Worm (Caenorhabditis elegans) whole organism, L1 larva: ENCODE data around the gene C49F5.8.

Experiments used
- C16A3.4 ChIP-seq: fragments of 150-350 bp; optimal IDR thresholded peaks from 2 replicates; lab custom pipeline; 2014; ENCODE audit warnings: missing biosample characterization, missing genetic modification characterization
- C34B4.2 ChIP-seq: sonication (generic microtip); optimal IDR thresholded peaks from 2 replicates; lab custom pipeline; 2017; ENCODE audit warnings: mild to moderate bottlenecking, missing genetic modification characterization, missing compliant biosample characterization
- alr-1 ChIP-seq: fragments of 200-800 bp; sonication (Bioruptor generic); optimal IDR thresholded peaks from 2 replicates; lab custom pipeline; 2018; ENCODE audit warnings: borderline replicate concordance, mild to moderate bottlenecking, missing genetic modification characterization, missing compliant biosample characterization
- blmp-1 ChIP-seq: fragments of 150-350 bp; optimal IDR thresholded peaks from 2 replicates; lab custom pipeline; 2014; ENCODE audit warnings: missing biosample characterization, missing genetic modification characterization
- ceh-63 ChIP-seq: fragments of 200-800 bp; sonication (Bioruptor generic); optimal IDR thresholded peaks from 2 replicates; lab custom pipeline; 2018; ENCODE audit warnings: mild to moderate bottlenecking, missing genetic modification characterization, missing compliant biosample characterization
- ceh-8 ChIP-seq: fragments of 200-800 bp; sonication (Bioruptor generic); optimal IDR thresholded peaks from 2 replicates; lab custom pipeline; 2018; ENCODE audit warnings: mild to moderate bottlenecking, missing genetic modification characterization, moderate library complexity, missing compliant biosample characterization
- ceh-88 ChIP-seq: fragments of 200-800 bp; sonication (Bioruptor generic); IDR thresholded peaks from 2 replicates; pipeline ENCODE4 v1.3.6; 2022; ENCODE audit warnings: missing genetic modification characterization, missing compliant biosample characterization
- ces-1 ChIP-seq: fragments of 150-350 bp; optimal IDR thresholded peaks from 2 replicates; lab custom pipeline; 2014; ENCODE audit warnings: missing biosample characterization, missing genetic modification reagents, missing genetic modification characterization
- dpl-1 ChIP-seq, 3 experiments: fragments of 150-350 bp in 2 of 3; sonication (generic microtip) in 1 of 3; optimal IDR thresholded peaks; 2 replicates each; lab custom pipeline; 2014 to 2017; ENCODE audit warnings: missing biosample characterization in 3 of 3, missing genetic modification characterization in 3 of 3, missing genetic modification reagents in 3 of 3
- efl-1 ChIP-seq, 4 experiments: fragments of 150-350 bp; optimal IDR thresholded peaks in 3 of 4; peaks in 1 of 4; 1 replicate in 1 of 4; 2 replicates in 3 of 4; lab custom pipeline; 2014; ENCODE audit warnings: missing biosample characterization in 2 of 4, missing genetic modification characterization in 2 of 4, missing genetic modification reagents in 2 of 4
- egl-27 ChIP-seq, 2 experiments: fragments of 150-350 bp in 1 of 2; sonication (generic microtip); optimal IDR thresholded peaks; 3 replicates each; lab custom pipeline; 2017 to 2018; ENCODE audit warnings: missing biosample characterization in 2 of 2, missing genetic modification characterization in 2 of 2, missing genetic modification reagents in 2 of 2
- elt-3 ChIP-seq, 6 experiments: fragments of 150-350 bp in 1 of 6; sonication (generic microtip); optimal IDR thresholded peaks; 2 replicates each; lab custom pipeline; 2017 to 2018; ENCODE audit warnings: missing biosample characterization in 6 of 6, missing genetic modification characterization in 6 of 6, inconsistent platforms in 1 of 6
- ets-5 ChIP-seq: fragments of 200-800 bp; sonication (Bioruptor generic); IDR thresholded peaks from 2 replicates; pipeline ENCODE4 v1.3.6; 2022; ENCODE audit warnings: missing genetic modification characterization, missing compliant biosample characterization
- fkh-8 ChIP-seq: sonication (generic microtip); optimal IDR thresholded peaks from 2 replicates; lab custom pipeline; 2016; ENCODE audit warnings: mild to moderate bottlenecking, missing genetic modification characterization, missing compliant biosample characterization
- grh-1 ChIP-seq: fragments of 200-800 bp; sonication (Bioruptor generic); IDR thresholded peaks from 2 replicates; pipeline ENCODE4 v1.3.6; 2022; ENCODE audit warnings: missing genetic modification reagents, missing genetic modification characterization, missing compliant biosample characterization
- hlh-17 ChIP-seq: fragments of 200-800 bp; sonication (Bioruptor generic); optimal IDR thresholded peaks from 2 replicates; lab custom pipeline; 2018; ENCODE audit warnings: missing genetic modification characterization, mild to moderate bottlenecking, missing compliant biosample characterization, moderate library complexity, borderline replicate concordance
- isw-1 ChIP-seq: fragments of 200-800 bp; sonication (Bioruptor generic); IDR thresholded peaks from 2 replicates; pipeline ENCODE4 v1.3.6; 2022; ENCODE audit warnings: missing genetic modification characterization, missing compliant biosample characterization
- jun-1 ChIP-seq: fragments of 150-350 bp; optimal IDR thresholded peaks from 2 replicates; lab custom pipeline; 2014; ENCODE audit warnings: missing biosample characterization, missing genetic modification reagents, missing genetic modification characterization
- lin-13 ChIP-seq: fragments of 150-350 bp; optimal IDR thresholded peaks from 2 replicates; lab custom pipeline; 2014; ENCODE audit warnings: missing biosample characterization, missing genetic modification reagents, missing genetic modification characterization
- lin-35 ChIP-seq, 2 experiments: fragments of 150-350 bp; optimal IDR thresholded peaks; 2 replicates each; lab custom pipeline; 2014; ENCODE audit warnings: missing biosample characterization in 2 of 2, missing genetic modification characterization in 2 of 2, missing genetic modification reagents in 2 of 2
- lin-39 ChIP-seq: fragments of 150-350 bp; optimal IDR thresholded peaks from 2 replicates; lab custom pipeline; 2014; ENCODE audit warnings: missing biosample characterization, missing genetic modification reagents, missing genetic modification characterization
- mab-9 ChIP-seq: fragments of 200-800 bp; sonication (Bioruptor generic); IDR thresholded peaks from 2 replicates; pipeline ENCODE4 v1.3.6; 2022; ENCODE audit warnings: missing genetic modification reagents, missing genetic modification characterization, missing compliant biosample characterization
- nhr-11 ChIP-seq: fragments of 150-350 bp; optimal IDR thresholded peaks from 2 replicates; lab custom pipeline; 2014; ENCODE audit warnings: missing biosample characterization, missing genetic modification characterization
- nhr-19 ChIP-seq: fragments of 200-800 bp; sonication (Bioruptor generic); conservative IDR thresholded peaks from 2 replicates; pipeline ENCODE4 v1.3.6; 2022; ENCODE audit warnings: missing genetic modification characterization, missing compliant biosample characterization
- nhr-237 ChIP-seq: fragments of 150-350 bp; optimal IDR thresholded peaks from 2 replicates; lab custom pipeline; 2014; ENCODE audit warnings: missing biosample characterization, missing genetic modification characterization
- nhr-28 ChIP-seq: fragments of 150-350 bp; optimal IDR thresholded peaks from 2 replicates; lab custom pipeline; 2014; ENCODE audit warnings: missing biosample characterization, missing genetic modification characterization
- nhr-71 ChIP-seq: sonication (generic microtip); optimal IDR thresholded peaks from 2 replicates; lab custom pipeline; 2016; ENCODE audit warnings: mild to moderate bottlenecking, missing genetic modification characterization, moderate library complexity, missing compliant biosample characterization
- nhr-85 ChIP-seq: sonication (generic microtip); peaks from one replicate; lab custom pipeline; 2016; ENCODE audit warnings: missing genetic modification characterization, inconsistent platforms, missing compliant biosample characterization
- nhr-90 ChIP-seq: sonication (generic microtip); optimal IDR thresholded peaks from 2 replicates; lab custom pipeline; 2016; ENCODE audit warnings: mild to moderate bottlenecking, missing genetic modification characterization, missing compliant biosample characterization; ENCODE audit not compliant: poor library complexity
- pqm-1 ChIP-seq: sonication (generic microtip); optimal IDR thresholded peaks from 3 replicates; lab custom pipeline; 2017; ENCODE audit warnings: missing biosample characterization, missing genetic modification characterization
- rnt-1 ChIP-seq: sonication (generic microtip); optimal IDR thresholded peaks from 2 replicates; lab custom pipeline; 2016; ENCODE audit warnings: mild to moderate bottlenecking, missing genetic modification characterization, moderate library complexity, missing compliant biosample characterization
- skn-1 ChIP-seq: fragments of 150-350 bp; optimal IDR thresholded peaks from 2 replicates; lab custom pipeline; 2014; ENCODE audit warnings: missing biosample characterization, missing genetic modification characterization
- snu-23 ChIP-seq: sonication (generic microtip); optimal IDR thresholded peaks from 2 replicates; lab custom pipeline; 2016; ENCODE audit warnings: missing genetic modification characterization, missing compliant biosample characterization
- sptf-1 ChIP-seq: fragments of 150-350 bp; optimal IDR thresholded peaks from 2 replicates; lab custom pipeline; 2014; ENCODE audit warnings: missing biosample characterization, missing genetic modification characterization
- tbx-2 ChIP-seq: sonication (generic microtip); optimal IDR thresholded peaks from 2 replicates; lab custom pipeline; 2016; ENCODE audit warnings: missing genetic modification characterization, missing compliant biosample characterization
- tlp-1 ChIP-seq: fragments of 150-350 bp; optimal IDR thresholded peaks from 2 replicates; lab custom pipeline; 2014; ENCODE audit warnings: missing biosample characterization, missing genetic modification characterization
- unc-30 ChIP-seq: sonication (generic microtip); optimal IDR thresholded peaks from 2 replicates; lab custom pipeline; 2017; ENCODE audit warnings: missing biosample characterization, missing genetic modification characterization
- unc-62 ChIP-seq: fragments of 150-350 bp; optimal IDR thresholded peaks from 2 replicates; lab custom pipeline; 2014; ENCODE audit warnings: missing biosample characterization, missing genetic modification reagents, missing genetic modification characterization
- unc-86 ChIP-seq: sonication (generic microtip); optimal IDR thresholded peaks from 2 replicates; lab custom pipeline; 2016; ENCODE audit warnings: missing genetic modification characterization, missing compliant biosample characterization
- unc-98 ChIP-seq: fragments of 200-800 bp; sonication (Bioruptor generic); IDR thresholded peaks from 2 replicates; pipeline ENCODE4 v1.3.6; 2022; ENCODE audit warnings: missing genetic modification characterization, missing compliant biosample characterization
- xbp-1 ChIP-seq: sonication (generic microtip); optimal IDR thresholded peaks from 2 replicates; lab custom pipeline; 2016; ENCODE audit warnings: missing genetic modification characterization, missing compliant biosample characterization
- ztf-11 ChIP-seq, 2 experiments: sonication (generic microtip); optimal IDR thresholded peaks; 2 replicates each; lab custom pipeline; 2016 to 2017; ENCODE audit warnings: missing genetic modification characterization in 2 of 2, missing biosample characterization in 1 of 2, missing compliant biosample characterization in 1 of 2

Gene C49F5.8

ce11 chrX:11937343-11937935 lies 22.5 kb upstream of the C49F5.8 start (continued):
- TF ChIP-seq fkh-8 (peak; percentile 95), unc-98 (GFP tag; lab: Robert Waterston, UW) (peak; percentile 76), blmp-1 (tag; lab: Kevin White, UChicago) (peak; percentile 55), jun-1 (tag; lab: Kevin White, UChicago) (peak; percentile 100), xbp-1 (tag; lab: Kevin White, UChicago) (peak; percentile 96), skn-1 (tag; lab: Kevin White, UChicago) (peak; percentile 99), ceh-63 (peak; percentile 96), grh-1 (GFP tag; lab: Robert Waterston, UW) (peak; percentile 96), elt-3 (tag; optimal IDR thresholded peaks at IDR 0.05; lab: Kevin White, UChicago) (peak in 5 of 6 experiments; percentile 92 to 99 (median 97)), nhr-19 (GFP tag; lab: Robert Waterston, UW) (peak; percentile 98), C34B4.2 (tag; lab: Kevin White, UChicago) (no peak), alr-1 (tag; lab: Kevin White, UChicago) (no peak), ces-1 (GFP tag; lab: Kevin White, UChicago) (peak; percentile 73), egl-27 (tag; optimal IDR thresholded peaks at IDR 0.05; lab: Kevin White, UChicago) (peak; percentile 81 to 98), hlh-17 (no peak), snu-23 (GFP tag; lab: Kevin White, UChicago) (peak; percentile 100), lin-35 (GFP tag; optimal IDR thresholded peaks at IDR 0.05; lab: Kevin White, UChicago) (peak; percentile 65 to 93), nhr-71 (tag; lab: Kevin White, UChicago) (peak; percentile 98), tlp-1 (tag; lab: Kevin White, UChicago) (no peak), unc-30 (peak; percentile 73), ets-5 (GFP tag; lab: Robert Waterston, UW) (no peak), nhr-90 (tag; lab: Kevin White, UChicago) (peak; percentile 99), isw-1 (GFP tag; lab: Robert Waterston, UW) (peak; percentile 86), efl-1 (optimal IDR thresholded peaks at IDR 0.05; lab: Kevin White, UChicago) (peak; percentile 85 to 89), efl-1 (GFP tag; optimal IDR thresholded peaks at IDR 0.05 in 1 of 2; lab: Kevin White, UChicago) (peak; percentile 48 to 97), nhr-11 (tag; lab: Kevin White, UChicago) (peak; percentile 99), nhr-85 (peak; percentile 97), ceh-8 (peak; percentile 99), lin-39 (tag; lab: Kevin White, UChicago) (peak; percentile 98), tbx-2 (tag; lab: Kevin White, UChicago) (peak; percentile 98), mab-9 (GFP tag; lab: Robert Waterston, UW) (peak; percentile 92), rnt-1 (tag; lab: Kevin White, UChicago) (peak; percentile 99), nhr-237 (tag; lab: Kevin White, UChicago) (peak; percentile 97), unc-62 (GFP tag; lab: Kevin White, UChicago) (no peak), ceh-88 (GFP tag; lab: Robert Waterston, UW) (peak; percentile 97), unc-86 (tag; lab: Kevin White, UChicago) (peak; percentile 95), ztf-11 (tag; optimal IDR thresholded peaks at IDR 0.05; lab: Kevin White, UChicago) (peak; percentile 90 to 93), dpl-1 (GFP tag; optimal IDR thresholded peaks at IDR 0.05; lab: Kevin White, UChicago) (peak; percentile 51 to 66 (median 58)), sptf-1 (tag; lab: Kevin White, UChicago) (no peak), lin-13 (GFP tag; lab: Kevin White, UChicago) (peak; percentile 97), nhr-28 (tag; lab: Kevin White, UChicago) (peak; percentile 73)
- TF ChIP-seq, all 84 proteins: peak for 74

- TF ChIP-seq pqm-1 (tag; lab: Kevin White, UChicago) (no peak), nhr-90 (tag; lab: Kevin White, UChicago) (no peak), C16A3.4 (no peak)
Measured at ce11 chrX:11938826-11939225, 21.1 kb upstream of the C49F5.8 start, which contains the start of gene F55G7.5. F55G7.5 (minus strand) TSS chrX:11938926.
